Worm (Caenorhabditis elegans) whole organism, L4 larva: ENCODE data around the gene W09B6.4.

Source experiments
- F37D6.2 ChIP-seq: sonication (generic microtip); optimal IDR thresholded peaks from 2 replicates; lab custom pipeline; 2016; ENCODE audit warnings: mild to moderate bottlenecking, missing genetic modification characterization, missing compliant biosample characterization
- F44E2.7 ChIP-seq: fragments of 200-800 bp; sonication (Bioruptor generic); IDR thresholded peaks from 2 replicates; pipeline ENCODE4 v2.1.2; 2022; ENCODE audit warnings: missing genetic modification characterization, missing compliant biosample characterization
- F49E8.2 ChIP-seq: sonication (generic microtip); optimal IDR thresholded peaks from 2 replicates; lab custom pipeline; 2016; ENCODE audit warnings: missing compliant biosample characterization, mild to moderate bottlenecking, missing genetic modification characterization, borderline replicate concordance
- T26A8.4 ChIP-seq: fragments of 200-800 bp; sonication (Bioruptor generic); IDR thresholded peaks from 2 replicates; pipeline ENCODE4 v1.3.6; 2022; ENCODE audit warnings: missing genetic modification characterization, missing compliant biosample characterization
- Y105C5A.15 ChIP-seq: fragments of 200-800 bp; sonication (Bioruptor generic); IDR thresholded peaks from 2 replicates; pipeline ENCODE4 v1.3.6; 2022; ENCODE audit warnings: missing genetic modification characterization, missing compliant biosample characterization
- Y48G9A.11 ChIP-seq: fragments of 200-800 bp; sonication (Bioruptor generic); IDR thresholded peaks from 2 replicates; pipeline ENCODE4 v1.3.6; 2022; ENCODE audit warnings: missing genetic modification reagents, missing genetic modification characterization, missing compliant biosample characterization
- attf-4 ChIP-seq: sonication (generic microtip); optimal IDR thresholded peaks from 3 replicates; lab custom pipeline; 2017; ENCODE audit warnings: missing biosample characterization, missing genetic modification characterization
- ceh-82 ChIP-seq: sonication (generic microtip); optimal IDR thresholded peaks from 2 replicates; lab custom pipeline; 2017; ENCODE audit warnings: missing biosample characterization, missing genetic modification characterization
- daf-16 ChIP-seq, 3 experiments: sonication (generic microtip); optimal IDR thresholded peaks; 2 replicates each; lab custom pipeline; 2016 to 2017; ENCODE audit warnings: missing genetic modification characterization in 3 of 3, missing genetic modification reagents in 3 of 3, mild to moderate bottlenecking in 2 of 3, missing compliant biosample characterization in 2 of 3, missing biosample characterization in 1 of 3, moderate library complexity in 1 of 3
- dmd-9 ChIP-seq: fragments of 200-800 bp; sonication (Bioruptor generic); IDR thresholded peaks from 2 replicates; pipeline ENCODE4 v1.3.6; 2022; ENCODE audit warnings: missing genetic modification reagents, missing genetic modification characterization, missing compliant biosample characterization
- dve-1 ChIP-seq: sonication (generic microtip); optimal IDR thresholded peaks from 2 replicates; lab custom pipeline; 2017; ENCODE audit warnings: antibody characterized with exemption, mild to moderate bottlenecking, missing genetic modification characterization, missing compliant biosample characterization; ENCODE audit not compliant: insufficient read depth
- fkh-10 ChIP-seq: fragments of 150-350 bp; optimal IDR thresholded peaks from 2 replicates; lab custom pipeline; 2014; ENCODE audit warnings: missing biosample characterization, missing genetic modification reagents, missing genetic modification characterization
- hlh-11 ChIP-seq: fragments of 200-800 bp; sonication (Bioruptor generic); optimal IDR thresholded peaks from 2 replicates; lab custom pipeline; 2018; ENCODE audit warnings: mild to moderate bottlenecking, missing genetic modification characterization, missing compliant biosample characterization
- hlh-30 ChIP-seq: sonication (generic microtip); optimal IDR thresholded peaks from 2 replicates; lab custom pipeline; 2017; ENCODE audit warnings: antibody characterized with exemption, mild to moderate bottlenecking, missing genetic modification characterization, missing compliant biosample characterization; ENCODE audit not compliant: insufficient read depth
- hmg-1.1 ChIP-seq: fragments of 200-800 bp; sonication (Bioruptor generic); IDR thresholded peaks from 2 replicates; pipeline ENCODE4 v1.3.6; 2022; ENCODE audit warnings: missing genetic modification reagents, missing genetic modification characterization, missing compliant biosample characterization
- lin-15B ChIP-seq: fragments of 150-350 bp; sonication (generic microtip); optimal IDR thresholded peaks from 3 replicates; lab custom pipeline; 2014; ENCODE audit warnings: missing biosample characterization, missing genetic modification characterization
- lin-38 ChIP-seq: fragments of 200-800 bp; sonication (Bioruptor generic); IDR thresholded peaks from 2 replicates; pipeline ENCODE4 v1.3.6; 2022; ENCODE audit warnings: missing genetic modification reagents, missing genetic modification characterization, missing compliant biosample characterization
- lir-3 ChIP-seq: sonication (generic microtip); optimal IDR thresholded peaks from 2 replicates; lab custom pipeline; 2016; ENCODE audit warnings: mild to moderate bottlenecking, missing genetic modification characterization, missing compliant biosample characterization
- lsy-2 ChIP-seq, 2 experiments: fragments of 150-350 bp in 1 of 2; sonication (generic microtip) in 1 of 2; optimal IDR thresholded peaks; 2 replicates each; lab custom pipeline; 2014 to 2017; ENCODE audit warnings: missing biosample characterization in 2 of 2, missing genetic modification characterization in 2 of 2
- mdl-1 ChIP-seq, 2 experiments: fragments of 150-350 bp in 1 of 2; sonication (generic microtip) in 1 of 2; optimal IDR thresholded peaks; 2 replicates each; lab custom pipeline; 2014 to 2017; ENCODE audit warnings: missing biosample characterization in 2 of 2, missing genetic modification characterization in 2 of 2
- mep-1 ChIP-seq: fragments of 150-350 bp; sonication (generic microtip); optimal IDR thresholded peaks from 3 replicates; lab custom pipeline; 2014; ENCODE audit warnings: missing biosample characterization, missing genetic modification characterization
- mes-2 ChIP-seq: sonication (generic microtip); optimal IDR thresholded peaks from 2 replicates; lab custom pipeline; 2016; ENCODE audit warnings: missing genotype, mild to moderate bottlenecking, missing genetic modification characterization, missing compliant biosample characterization; ENCODE audit not compliant: poor library complexity, severe bottlenecking
- nhr-10 ChIP-seq: fragments of 150-350 bp; optimal IDR thresholded peaks from 2 replicates; lab custom pipeline; 2014; ENCODE audit warnings: missing biosample characterization, missing genetic modification characterization
- nhr-11 ChIP-seq: fragments of 150-350 bp; optimal IDR thresholded peaks from 2 replicates; lab custom pipeline; 2014; ENCODE audit warnings: missing biosample characterization, missing genetic modification characterization
- nhr-111 ChIP-seq: fragments of 200-800 bp; sonication (Bioruptor generic); optimal IDR thresholded peaks from 2 replicates; lab custom pipeline; 2018; ENCODE audit warnings: mild to moderate bottlenecking, missing genetic modification characterization, missing compliant biosample characterization
- nhr-28 ChIP-seq: fragments of 150-350 bp; optimal IDR thresholded peaks from 2 replicates; lab custom pipeline; 2014; ENCODE audit warnings: missing biosample characterization, missing genetic modification characterization
- pha-4 ChIP-seq, 2 experiments: fragments of 150-350 bp in 1 of 2; fragments of 200-800 bp in 1 of 2; sonication (Bioruptor generic) in 1 of 2; IDR thresholded peaks in 1 of 2; optimal IDR thresholded peaks in 1 of 2; 2 replicates each; pipeline versions ENCODE4 v1.3.6 to Lab custom; 2014 to 2022; ENCODE audit warnings: missing genetic modification characterization in 2 of 2, missing genetic modification reagents in 2 of 2, missing biosample characterization in 1 of 2, missing compliant biosample characterization in 1 of 2
- php-3 ChIP-seq: fragments of 200-800 bp; sonication (Bioruptor generic); IDR thresholded peaks from 2 replicates; pipeline ENCODE4 v1.3.6; 2022; ENCODE audit warnings: missing genetic modification reagents, missing genetic modification characterization, missing compliant biosample characterization
- rbr-2 ChIP-seq: sonication (generic microtip); optimal IDR thresholded peaks from 2 replicates; lab custom pipeline; 2016; ENCODE audit warnings: missing genotype, missing genetic modification characterization, missing compliant biosample characterization
- set-16 ChIP-seq: fragments of 200-800 bp; sonication (Bioruptor generic); IDR thresholded peaks from 2 replicates; pipeline ENCODE4 v1.3.6; 2022; ENCODE audit warnings: missing genetic modification reagents, missing genetic modification characterization, missing compliant biosample characterization
- skn-1 ChIP-seq: fragments of 150-350 bp; optimal IDR thresholded peaks from 2 replicates; lab custom pipeline; 2014; ENCODE audit warnings: missing biosample characterization, missing genetic modification characterization
- snpc-1.2 ChIP-seq: fragments of 200-800 bp; sonication (Bioruptor generic); IDR thresholded peaks from 2 replicates; pipeline ENCODE4 v1.3.6; 2022; ENCODE audit warnings: missing genetic modification reagents, missing genetic modification characterization, missing compliant biosample characterization
- unc-130 ChIP-seq: sonication (generic microtip); optimal IDR thresholded peaks from 2 replicates; lab custom pipeline; 2016; ENCODE audit warnings: missing genetic modification reagents, missing genetic modification characterization, missing compliant biosample characterization
- unc-62 ChIP-seq, 3 experiments: fragments of 150-350 bp in 1 of 3; sonication (generic microtip); optimal IDR thresholded peaks in 2 of 3; peaks in 1 of 3; 1 replicate in 1 of 3; 2 replicates in 2 of 3; lab custom pipeline; 2014 to 2017; ENCODE audit warnings: missing biosample characterization in 3 of 3, missing genetic modification characterization in 3 of 3, missing genetic modification reagents in 3 of 3, missing genotype in 1 of 3
- zfp-3 ChIP-seq: fragments of 200-800 bp; sonication (Bioruptor generic); conservative IDR thresholded peaks from 2 replicates; pipeline ENCODE4 v1.3.6; 2022; ENCODE audit warnings: missing genetic modification reagents, missing genetic modification characterization, missing compliant biosample characterization
- ztf-11 ChIP-seq: fragments of 150-350 bp; optimal IDR thresholded peaks from 2 replicates; lab custom pipeline; 2014; ENCODE audit warnings: missing biosample characterization, missing genetic modification characterization

The W09B6.4 gene

ce11 chrII:1091706-1092105 is 48.9 kb downstream of the W09B6.4 start, which contains the start of gene snf-3:
TSS of gene snf-3 (plus strand) at chrII:1092006.
- TF ChIP-seq T26A8.4 (GFP tag; lab: Robert Waterston, UW) (no peak), unc-130 (no peak), lin-15B (tag; lab: Kevin White, UChicago) (no peak)
- TF ChIP-seq, all 104 proteins: peak for 0

- TF ChIP-seq nhr-111 (GFP tag; lab: Kevin White, UChicago), result no peak
- TF ChIP-seq lir-3 (tag; lab: Kevin White, UChicago), result no peak
- no peak for TF ChIP-seq Y48G9A.11
- TF ChIP-seq nhr-28 (tag; lab: Kevin White, UChicago), result peak; percentile 41
- TF ChIP-seq rbr-2 (tag; lab: Kevin White, UChicago), result no peak
- no peak for TF ChIP-seq dmd-9 (GFP tag; lab: Robert Waterston, UW)
Observed at ce11 chrII:1090743-1091142, 49.9 kb downstream of the W09B6.4 start.

ce11 chrII:1088527-1089230 is 52.0 kb downstream of the W09B6.4 start:
- TF ChIP-seq lin-38 (GFP tag; lab: Robert Waterston, UW) (0 out of 2 replicates have a peak, but pooled peaks have one; percentile 25), hmg-1.1 (no peak)
- TF ChIP-seq, all 104 proteins: peak for 1

- no peak for TF ChIP-seq ceh-82 (tag; lab: Kevin White, UChicago)
- peak; percentile 31 for TF ChIP-seq hlh-30 (tag; lab: Kevin White, UChicago)
- TF ChIP-seq mdl-1 (tag; optimal IDR thresholded peaks at IDR 0.05; lab: Kevin White, UChicago), result peak in 1 of 2 experiments; percentile 40
Observed at ce11 chrII:1086479-1086878, 54.2 kb downstream of the W09B6.4 start.

ce11 chrII:1085546-1085945 is 55.1 kb downstream of the W09B6.4 start:
- TF ChIP-seq daf-16 (GFP tag; optimal IDR thresholded peaks at IDR 0.05; lab: Kevin White, UChicago), result no peak
- TF ChIP-seq daf-16 (tag; optimal IDR thresholded peaks at IDR 0.05; lab: Kevin White, UChicago), result no peak
- no peak for TF ChIP-seq nhr-10 (tag; lab: Kevin White, UChicago)

ce11 chrII:1084899-1085298 is 55.7 kb downstream of the W09B6.4 start:
- TF ChIP-seq mdl-1 (tag; optimal IDR thresholded peaks at IDR 0.05; lab: Kevin White, UChicago) (peak in 1 of 2 experiments; percentile 65), F49E8.2 (tag; lab: Kevin White, UChicago) (no peak), hmg-1.1 (peak; percentile 41; the same call in 1 of the 2 replicates), rbr-2 (tag; lab: Kevin White, UChicago) (peak; percentile 58), ztf-11 (tag; lab: Kevin White, UChicago) (no peak), attf-4 (tag; lab: Kevin White, UChicago) (no peak), pha-4 (GFP tag; IDR thresholded peaks at IDR 0.05; lab: Robert Waterston, UW) (no peak), pha-4 (tag; optimal IDR thresholded peaks at IDR 0.05; lab: Kevin White, UChicago) (peak; percentile 25), lsy-2 (tag; optimal IDR thresholded peaks at IDR 0.05; lab: Kevin White, UChicago) (peak in 1 of 2 experiments; percentile 57), set-16 (GFP tag; lab: Robert Waterston, UW) (no peak), hlh-11 (tag; lab: Kevin White, UChicago) (peak; percentile 54), mep-1 (tag; lab: Kevin White, UChicago) (peak; percentile 26), dve-1 (peak; percentile 65), unc-62 (GFP tag; optimal IDR thresholded peaks at IDR 0.05 in 1 of 2; lab: Kevin White, UChicago) (peak in 1 of 2 experiments; percentile 34), unc-62 (tag; optimal IDR thresholded peaks at IDR 0.05; lab: Kevin White, UChicago) (no peak), skn-1 (tag; lab: Kevin White, UChicago) (no peak), php-3 (no peak), daf-16 (GFP tag; optimal IDR thresholded peaks at IDR 0.05; lab: Kevin White, UChicago) (peak in 1 of 2 experiments; percentile 74), daf-16 (tag; optimal IDR thresholded peaks at IDR 0.05; lab: Kevin White, UChicago) (peak; percentile 17), F37D6.2 (tag; lab: Kevin White, UChicago) (peak; percentile 20), zfp-3 (GFP tag; lab: Robert Waterston, UW) (no peak), fkh-10 (peak; percentile 69), mes-2 (tag; lab: Kevin White, UChicago) (peak; percentile 31), F44E2.7 (GFP tag; lab: Robert Waterston, UW) (no peak), snpc-1.2 (no peak), lin-38 (GFP tag; lab: Robert Waterston, UW) (no peak), hlh-30 (tag; lab: Kevin White, UChicago) (peak; percentile 59), Y105C5A.15 (GFP tag; lab: Robert Waterston, UW) (no peak), nhr-11 (tag; lab: Kevin White, UChicago) (peak; percentile 66)
